Fruit fly (Drosophila melanogaster) S2 (cell line): Measurements from ENCODE around the gene EMC5.

Experiments used
- CG8478 ChIP-seq: fragments of >200 bp; optimal IDR thresholded peaks from 2 replicates; lab custom pipeline; 2018
- CTCF ChIP-seq, 2 experiments: fragments of >200 bp; optimal IDR thresholded peaks; 2 replicates each; lab custom pipeline; 2018

- TF ChIP-seq CTCF (optimal IDR thresholded peaks at IDR 0.05; lab: Kevin White, UChicago) (no peak), CG8478 (lab: Kevin White, UChicago) (no peak)
These were observed 21.9 kb upstream of the EMC5 start for dm6 chr2L:18965367-18966213.
